Worm (Caenorhabditis elegans): ENCODE measurements around the gene anp-1.

anp-1 gene

DNA sequence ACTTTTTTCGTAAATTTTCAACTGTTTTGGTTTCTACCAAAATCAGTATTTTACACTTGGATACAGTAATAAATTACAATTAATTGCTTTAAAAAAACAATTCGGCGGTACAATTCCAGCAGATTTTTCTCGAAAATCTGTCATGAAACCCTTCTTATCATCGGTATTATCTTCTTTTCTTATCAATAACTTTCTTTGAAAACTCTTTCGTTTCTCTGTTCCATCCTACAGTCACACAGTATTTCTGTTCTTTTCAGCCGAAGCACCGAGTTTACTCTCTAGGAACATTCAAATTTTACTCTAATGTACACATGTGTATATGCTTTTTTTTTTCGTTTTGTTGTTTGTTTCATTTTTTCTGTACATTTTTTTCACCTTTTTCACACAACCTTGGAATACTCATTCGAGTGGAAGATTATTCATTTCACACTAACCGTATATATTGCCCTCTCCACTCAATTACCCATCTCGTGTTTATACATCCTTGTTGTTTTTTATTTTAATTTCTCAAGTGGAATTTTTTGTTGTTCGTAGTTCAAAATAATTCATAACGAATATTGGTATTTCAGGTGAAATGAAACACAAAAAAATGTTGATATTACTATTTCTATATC, 50.4 kb downstream of the anp-1 start, which contains the start of gene nid-1:
Gene nid-1, plus strand, starts transcription at position 564 of the 614 bp plus-strand sequence.
- TF ChIP-seq egl-27 (tag; optimal IDR thresholded peaks at IDR 0.05) (no peak), snpc-4 (tag; optimal IDR thresholded peaks at IDR 0.05) (no peak), crh-2 (tag; optimal IDR thresholded peaks at IDR 0.05) (peak; percentile 28), gmeb-1 (tag; optimal IDR thresholded peaks at IDR 0.05) (peak; percentile 8), peb-1 (tag; optimal IDR thresholded peaks at IDR 0.05) (no peak), skn-1 (tag; optimal IDR thresholded peaks at IDR 0.05) (no peak), fos-1 (tag; optimal IDR thresholded peaks at IDR 0.05) (peak; percentile 20), sma-3 (GFP tag; optimal IDR thresholded peaks at IDR 0.05) (no peak), nhr-237 (tag; optimal IDR thresholded peaks at IDR 0.05) (no peak), sem-4 (tag; optimal IDR thresholded peaks at IDR 0.05) (no peak), lsy-2 (tag; optimal IDR thresholded peaks at IDR 0.05) (no peak), sma-9 (GFP tag; optimal IDR thresholded peaks at IDR 0.05) (peak; percentile 51), sma-9 (tag; optimal IDR thresholded peaks at IDR 0.05) (no peak), ztf-1 (GFP tag; conservative IDR thresholded peaks at IDR 0.05) (no peak)
